Worm (Caenorhabditis elegans) whole organism, midembryonic: ENCODE measurements around the gene tomm-20.
A peak's percentile ranks its signal among the peaks of the same experiment; 100 is the strongest.

Source experiments
- T22C8.4 ChIP-seq: fragments of 200-800 bp; sonication (Bioruptor generic); IDR thresholded peaks from 2 replicates; pipeline ENCODE4 v1.3.6; 2022; ENCODE audit warnings: missing genetic modification characterization, missing compliant biosample characterization
- cog-1 ChIP-seq: sonication (generic microtip); optimal IDR thresholded peaks from 2 replicates; lab custom pipeline; 2016; ENCODE audit warnings: missing genetic modification characterization, missing compliant biosample characterization
- flt-1 ChIP-seq: fragments of 200-800 bp; sonication (Bioruptor generic); IDR thresholded peaks from 2 replicates; pipeline ENCODE4 v1.3.6; 2022; ENCODE audit warnings: missing genetic modification characterization, missing compliant biosample characterization
- klf-2 ChIP-seq: fragments of 200-800 bp; sonication (Bioruptor generic); conservative IDR thresholded peaks from 2 replicates; pipeline ENCODE4 v1.3.6; 2022; ENCODE audit warnings: missing genetic modification reagents, missing genetic modification characterization, missing compliant biosample characterization
- med-1 ChIP-seq: sonication (generic microtip); optimal IDR thresholded peaks from 2 replicates; lab custom pipeline; 2017; ENCODE audit warnings: missing genetic modification characterization, mild to moderate bottlenecking, missing compliant biosample characterization, antibody characterized with exemption, missing genetic modification reagents; ENCODE audit not compliant: insufficient read depth
- ref-1 ChIP-seq: fragments of 200-800 bp; sonication (Bioruptor generic); conservative IDR thresholded peaks from 2 replicates; pipeline ENCODE4 v1.3.6; 2022; ENCODE audit warnings: missing genetic modification reagents, missing genetic modification characterization, missing compliant biosample characterization
- tab-1 ChIP-seq: fragments of 200-800 bp; sonication (Bioruptor generic); IDR thresholded peaks from 2 replicates; pipeline ENCODE4 v1.3.6; 2022; ENCODE audit warnings: missing genetic modification characterization, missing compliant biosample characterization
- ztf-23 ChIP-seq: fragments of 200-800 bp; sonication (Bioruptor generic); IDR thresholded peaks from 2 replicates; pipeline ENCODE4 v1.3.6; 2022; ENCODE audit warnings: missing genetic modification reagents, missing genetic modification characterization, missing compliant biosample characterization
- ztf-29 ChIP-seq: fragments of 200-800 bp; sonication (Bioruptor generic); IDR thresholded peaks from 2 replicates; pipeline ENCODE4 v1.3.6; 2022; ENCODE audit warnings: missing genetic modification reagents, missing genetic modification characterization, missing compliant biosample characterization

Gene tomm-20

ce11 chrV:12354193-12354830 is 11.0 kb upstream of the tomm-20 start:
- TF ChIP-seq klf-2 (no peak), flt-1 (GFP tag; lab: Robert Waterston, UW) (peak; percentile 54; the same call in 1 of the 2 replicates)

ce11 chrV:12353505-12353904 is 10.2 kb upstream of the tomm-20 start:
- TF ChIP-seq flt-1 (GFP tag; lab: Robert Waterston, UW) = no peak; the same call in 1 of the 2 replicates
- no peak for TF ChIP-seq tab-1 (GFP tag; lab: Robert Waterston, UW)
- peak; percentile 12; the same call in 1 of the 2 replicates for TF ChIP-seq ztf-29 (GFP tag; lab: Robert Waterston, UW)
- no peak for TF ChIP-seq ref-1 (GFP tag; lab: Robert Waterston, UW)
- peak; percentile 43; the same call in 1 of the 2 replicates for TF ChIP-seq T22C8.4
- no peak for TF ChIP-seq klf-2

- TF ChIP-seq med-1 (GFP tag; lab: Kevin White, UChicago) (no peak), flt-1 (GFP tag; lab: Robert Waterston, UW) (no peak), klf-2 (no peak), T22C8.4 (no peak; the same call in 1 of the 2 replicates), ref-1 (GFP tag; lab: Robert Waterston, UW) (no peak), tab-1 (GFP tag; lab: Robert Waterston, UW) (no peak), ztf-23 (GFP tag; lab: Robert Waterston, UW) (no peak), ztf-29 (GFP tag; lab: Robert Waterston, UW) (no peak), cog-1 (no peak)
These were observed 9.6 kb upstream of the tomm-20 start for ce11 chrV:12352881-12353280.

- TF ChIP-seq ztf-23 (GFP tag; lab: Robert Waterston, UW) (no peak), med-1 (GFP tag; lab: Kevin White, UChicago) (no peak), T22C8.4 (no peak), klf-2 (no peak), ztf-29 (GFP tag; lab: Robert Waterston, UW) (no peak), cog-1 (no peak)
These were observed 9.2 kb upstream of the tomm-20 start, which contains the start of gene sqt-3 for ce11 chrV:12352445-12352844. TSS of gene sqt-3 (plus strand) at chrV:12352745.

- no peak for TF ChIP-seq med-1 (GFP tag; lab: Kevin White, UChicago)
- no peak for TF ChIP-seq T22C8.4
These were observed 8.6 kb upstream of the tomm-20 start for ce11 chrV:12351842-12352241.

ce11 chrV:12349365-12349764 is 6.1 kb upstream of the tomm-20 start:
- TF ChIP-seq ztf-23 (GFP tag; lab: Robert Waterston, UW) = no peak
- TF ChIP-seq tab-1 (GFP tag; lab: Robert Waterston, UW) = no peak
- TF ChIP-seq flt-1 (GFP tag; lab: Robert Waterston, UW) = no peak
- TF ChIP-seq med-1 (GFP tag; lab: Kevin White, UChicago) = no peak
- TF ChIP-seq ztf-29 (GFP tag; lab: Robert Waterston, UW) = no peak
- TF ChIP-seq cog-1 = no peak
- TF ChIP-seq klf-2 = no peak
- no peak for TF ChIP-seq ref-1 (GFP tag; lab: Robert Waterston, UW)
- TF ChIP-seq T22C8.4 = no peak

ce11 chrV:12347854-12348253 is 4.6 kb upstream of the tomm-20 start:
- TF ChIP-seq flt-1 (GFP tag; lab: Robert Waterston, UW) (no peak), ref-1 (GFP tag; lab: Robert Waterston, UW) (no peak), ztf-23 (GFP tag; lab: Robert Waterston, UW) (no peak), klf-2 (no peak), tab-1 (GFP tag; lab: Robert Waterston, UW) (no peak), T22C8.4 (no peak), cog-1 (no peak), ztf-29 (GFP tag; lab: Robert Waterston, UW) (no peak), med-1 (GFP tag; lab: Kevin White, UChicago) (no peak)

ce11 chrV:12345808-12346207 is 2.5 kb upstream of the tomm-20 start, which contains the start of gene snb-2:
TSS of gene snb-2 (minus strand) at chrV:12345908.
- TF ChIP-seq med-1 (GFP tag; lab: Kevin White, UChicago) (no peak), ztf-29 (GFP tag; lab: Robert Waterston, UW) (no peak), ref-1 (GFP tag; lab: Robert Waterston, UW) (no peak), ztf-23 (GFP tag; lab: Robert Waterston, UW) (no peak), klf-2 (no peak), cog-1 (no peak), T22C8.4 (no peak), tab-1 (GFP tag; lab: Robert Waterston, UW) (no peak), flt-1 (GFP tag; lab: Robert Waterston, UW) (no peak)

- TF ChIP-seq med-1 (GFP tag; lab: Kevin White, UChicago) (no peak), cog-1 (no peak), tab-1 (GFP tag; lab: Robert Waterston, UW) (no peak), ztf-23 (GFP tag; lab: Robert Waterston, UW) (no peak), flt-1 (GFP tag; lab: Robert Waterston, UW) (no peak), klf-2 (no peak), ref-1 (GFP tag; lab: Robert Waterston, UW) (no peak), ztf-29 (GFP tag; lab: Robert Waterston, UW) (no peak), T22C8.4 (no peak)
These were observed 1.6 kb upstream of the tomm-20 start, which contains the start of gene F23H12.3 for ce11 chrV:12344845-12345244. TSS of gene F23H12.3 (plus strand) at chrV:12345145.

- TF ChIP-seq ztf-29 (GFP tag; lab: Robert Waterston, UW) (no peak), med-1 (GFP tag; lab: Kevin White, UChicago) (no peak), tab-1 (GFP tag; lab: Robert Waterston, UW) (no peak)
These were observed 5.4 kb downstream of the tomm-20 start, which contains the start of gene twk-13 for ce11 chrV:12337894-12338293. TSS of gene twk-13 (minus strand) at chrV:12337994.
